Fruit fly (Drosophila melanogaster): ENCODE results near the gene Ssadh.

DNA sequence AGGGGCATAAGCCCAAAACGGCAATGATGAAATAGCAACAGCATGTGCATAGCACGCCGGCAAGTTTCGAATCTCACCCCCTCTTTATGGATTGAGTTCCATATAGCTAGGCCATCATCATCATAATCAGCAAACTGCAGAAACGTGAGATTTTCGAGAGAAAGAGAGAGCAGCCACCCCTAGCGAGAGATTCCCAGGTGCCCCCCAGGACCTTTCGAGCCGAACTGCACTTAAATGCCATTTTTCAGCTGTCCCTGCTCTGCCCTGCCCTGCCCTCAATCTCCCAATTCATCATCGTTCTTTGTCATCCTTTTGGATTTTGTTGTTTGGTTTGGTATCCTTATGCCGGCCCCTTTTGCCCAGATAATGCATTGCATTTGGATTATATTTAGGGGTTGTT lies 39.0 kb downstream of the Ssadh start:
- no peak for TF ChIP-seq pan (optimal IDR thresholded peaks at IDR 0.05)
- TF ChIP-seq lola (GFP tag; optimal IDR thresholded peaks at IDR 0.05): no peak
- TF ChIP-seq fru (GFP tag; optimal IDR thresholded peaks at IDR 0.05): no peak
- no peak for TF ChIP-seq Vsx2 (GFP tag; optimal IDR thresholded peaks at IDR 0.05; ENCODE audit: partially characterized antibody)
- TF ChIP-seq dmrt93B (GFP tag; optimal IDR thresholded peaks at IDR 0.05): no peak
- TF ChIP-seq usp (GFP tag; optimal IDR thresholded peaks at IDR 0.05): no peak
- no peak for TF ChIP-seq Hr78 (GFP tag; optimal IDR thresholded peaks at IDR 0.05)
- no peak for TF ChIP-seq h (GFP tag; optimal IDR thresholded peaks at IDR 0.05)
- no peak for TF ChIP-seq rgr (GFP tag; optimal IDR thresholded peaks at IDR 0.05)
- no peak for TF ChIP-seq psq (GFP tag; optimal IDR thresholded peaks at IDR 0.05)

All from whole organism, wandering third instar larva.